Worm (Caenorhabditis elegans) whole organism, young adult: Measurements from ENCODE around the gene mmaa-1.

ENCODE experiments used
- B0019.2 ChIP-seq: fragments of 200-800 bp; sonication (Bioruptor generic); conservative IDR thresholded peaks from 2 replicates; pipeline ENCODE4 v1.3.6; 2022; ENCODE audit warnings: missing genetic modification reagents, missing genetic modification characterization, missing compliant biosample characterization
- B0261.1 ChIP-seq: sonication (generic microtip); optimal IDR thresholded peaks from 2 replicates; lab custom pipeline; 2016; ENCODE audit warnings: mild to moderate bottlenecking, missing genetic modification characterization, moderate library complexity, missing compliant biosample characterization
- C17E4.6 ChIP-seq: fragments of 200-800 bp; sonication (Bioruptor generic); IDR thresholded peaks from 2 replicates; pipeline ENCODE4 v1.3.6; 2022; ENCODE audit warnings: missing genetic modification reagents, missing genetic modification characterization, missing compliant biosample characterization
- D2030.7 ChIP-seq: fragments of 200-800 bp; sonication (Bioruptor generic); IDR thresholded peaks from 2 replicates; pipeline ENCODE4 v1.3.6; 2022; ENCODE audit warnings: missing genetic modification reagents, missing genetic modification characterization, missing compliant biosample characterization
- F22D6.2 ChIP-seq: sonication (generic microtip); optimal IDR thresholded peaks from 2 replicates; lab custom pipeline; 2016; ENCODE audit warnings: mild to moderate bottlenecking, missing genetic modification characterization, missing compliant biosample characterization
- F23B12.7 ChIP-seq: sonication (generic microtip); optimal IDR thresholded peaks from 2 replicates; lab custom pipeline; 2017; ENCODE audit warnings: missing genetic modification characterization, mild to moderate bottlenecking, missing compliant biosample characterization, antibody characterized with exemption, moderate library complexity; ENCODE audit not compliant: insufficient read depth
- F33H1.4 ChIP-seq: fragments of 200-800 bp; sonication (Bioruptor generic); IDR thresholded peaks from 2 replicates; pipeline ENCODE4 v1.3.6; 2022; ENCODE audit warnings: missing genetic modification reagents, missing genetic modification characterization, missing compliant biosample characterization
- F37B4.10 ChIP-seq: fragments of 200-800 bp; sonication (Bioruptor generic); IDR thresholded peaks from 2 replicates; pipeline ENCODE4 v1.3.6; 2022; ENCODE audit warnings: missing genetic modification characterization, missing compliant biosample characterization
- F57C9.4 ChIP-seq: sonication (generic microtip); optimal IDR thresholded peaks from 2 replicates; lab custom pipeline; 2017; ENCODE audit warnings: mild to moderate bottlenecking, missing genetic modification characterization, missing compliant biosample characterization
- K11D2.4 ChIP-seq: fragments of 200-800 bp; sonication (Bioruptor generic); IDR thresholded peaks from 2 replicates; pipeline ENCODE4 v1.3.6; 2022; ENCODE audit warnings: missing genetic modification reagents, missing genetic modification characterization, missing compliant biosample characterization
- Y56A3A.18 ChIP-seq: fragments of 200-800 bp; sonication (Bioruptor generic); IDR thresholded peaks from 2 replicates; pipeline ENCODE4 v1.3.6; 2022; ENCODE audit warnings: missing genetic modification reagents, missing genetic modification characterization, missing compliant biosample characterization
- Y95B8A.8 ChIP-seq: fragments of 200-800 bp; sonication (Bioruptor generic); IDR thresholded peaks from 2 replicates; pipeline ENCODE4 v1.3.6; 2022; ENCODE audit warnings: missing genetic modification reagents, missing genetic modification characterization, missing compliant biosample characterization
- aptf-2 ChIP-seq: fragments of 200-800 bp; sonication (Bioruptor generic); conservative IDR thresholded peaks from 2 replicates; pipeline ENCODE4 v1.3.6; 2022; ENCODE audit warnings: missing genetic modification reagents, missing genetic modification characterization, missing compliant biosample characterization
- aptf-3 ChIP-seq: fragments of 200-800 bp; sonication (Bioruptor generic); IDR thresholded peaks from 2 replicates; pipeline ENCODE4 v1.3.6; 2022; ENCODE audit warnings: missing genetic modification characterization, missing compliant biosample characterization
- athp-1 ChIP-seq: sonication (generic microtip); optimal IDR thresholded peaks from 2 replicates; lab custom pipeline; 2017; ENCODE audit warnings: mild to moderate bottlenecking, missing genetic modification characterization, missing compliant biosample characterization
- attf-3 ChIP-seq: fragments of 200-800 bp; sonication (Bioruptor generic); conservative IDR thresholded peaks from 2 replicates; pipeline ENCODE4 v1.3.6; 2022; ENCODE audit warnings: missing genetic modification reagents, missing genetic modification characterization, missing compliant biosample characterization
- bed-2 ChIP-seq: fragments of 200-800 bp; sonication (Bioruptor generic); IDR thresholded peaks from 2 replicates; pipeline ENCODE4 v1.3.6; 2022; ENCODE audit warnings: missing genetic modification reagents, missing genetic modification characterization, missing compliant biosample characterization
- ceh-91 ChIP-seq: fragments of 200-800 bp; sonication (Bioruptor generic); IDR thresholded peaks from 2 replicates; pipeline ENCODE4 v1.3.6; 2022; ENCODE audit warnings: missing genetic modification reagents, missing genetic modification characterization, missing compliant biosample characterization
- die-1 ChIP-seq: sonication (generic microtip); optimal IDR thresholded peaks from 2 replicates; lab custom pipeline; 2016; ENCODE audit warnings: missing genotype, mild to moderate bottlenecking, missing genetic modification characterization, missing compliant biosample characterization
- dox-1 ChIP-seq: fragments of 200-800 bp; sonication (Bioruptor generic); IDR thresholded peaks from 2 replicates; pipeline ENCODE4 v1.3.6; 2022; ENCODE audit warnings: missing genetic modification reagents, missing genetic modification characterization, missing compliant biosample characterization
- dpl-1 ChIP-seq: fragments of 150-350 bp; optimal IDR thresholded peaks from 2 replicates; lab custom pipeline; 2014; ENCODE audit warnings: missing biosample characterization, missing genetic modification reagents, missing genetic modification characterization
- efl-1 ChIP-seq: fragments of 150-350 bp; optimal IDR thresholded peaks from 2 replicates; lab custom pipeline; 2014; ENCODE audit warnings: missing biosample characterization, missing genetic modification reagents, missing genetic modification characterization
- egrh-3 ChIP-seq: fragments of 200-800 bp; sonication (Bioruptor generic); IDR thresholded peaks from 2 replicates; pipeline ENCODE4 v1.3.6; 2022; ENCODE audit warnings: missing genetic modification reagents, missing genetic modification characterization, missing compliant biosample characterization
- hmg-1.2 ChIP-seq: fragments of 200-800 bp; sonication (Bioruptor generic); IDR thresholded peaks from 2 replicates; pipeline ENCODE4 v1.3.6; 2022; ENCODE audit warnings: missing genetic modification reagents, missing genetic modification characterization, missing compliant biosample characterization
- hrde-1 ChIP-seq: sonication (generic microtip); optimal IDR thresholded peaks from 2 replicates; lab custom pipeline; 2016; ENCODE audit warnings: missing genetic modification characterization, mild to moderate bottlenecking, missing compliant biosample characterization, moderate library complexity, missing genotype, missing genetic modification reagents, borderline replicate concordance
- hsf-1 ChIP-seq: fragments of 200-800 bp; sonication (Bioruptor generic); IDR thresholded peaks from 2 replicates; pipeline ENCODE4 v1.3.6; 2022; ENCODE audit warnings: missing genetic modification reagents, missing genetic modification characterization, missing compliant biosample characterization
- let-526 ChIP-seq: fragments of 200-800 bp; sonication (Bioruptor generic); IDR thresholded peaks from 2 replicates; pipeline ENCODE4 v1.3.6; 2022; ENCODE audit warnings: missing genetic modification reagents, missing genetic modification characterization, missing compliant biosample characterization
- lin-35 ChIP-seq, 3 experiments: fragments of 150-350 bp in 2 of 3; sonication (generic microtip) in 1 of 3; optimal IDR thresholded peaks; 2 replicates each; lab custom pipeline; 2014 to 2018; ENCODE audit warnings: missing biosample characterization in 3 of 3, missing genetic modification characterization in 3 of 3, missing genetic modification reagents in 3 of 3
- lin-54 ChIP-seq: fragments of 200-800 bp; sonication (Bioruptor generic); optimal IDR thresholded peaks from 2 replicates; lab custom pipeline; 2018; ENCODE audit warnings: mild to moderate bottlenecking, missing genetic modification characterization, missing compliant biosample characterization
- lsl-1 ChIP-seq: fragments of 200-800 bp; sonication (Bioruptor generic); optimal IDR thresholded peaks from 2 replicates; lab custom pipeline; 2018; ENCODE audit warnings: mild to moderate bottlenecking, missing genetic modification characterization, moderate library complexity, missing compliant biosample characterization
- madf-6 ChIP-seq: fragments of 200-800 bp; sonication (Bioruptor generic); IDR thresholded peaks from 2 replicates; pipeline ENCODE4 v1.3.6; 2022; ENCODE audit warnings: missing genetic modification reagents, missing genetic modification characterization, missing compliant biosample characterization
- madf-8 ChIP-seq: fragments of 200-800 bp; sonication (Bioruptor generic); conservative IDR thresholded peaks from 2 replicates; pipeline ENCODE4 v1.3.6; 2022; ENCODE audit warnings: missing genetic modification reagents, missing genetic modification characterization, missing compliant biosample characterization
- mcd-1 ChIP-seq: fragments of 200-800 bp; sonication (Bioruptor generic); IDR thresholded peaks from 2 replicates; pipeline ENCODE4 v1.3.6; 2022; ENCODE audit warnings: missing genetic modification reagents, missing genetic modification characterization, missing compliant biosample characterization
- nfyb-1 ChIP-seq: fragments of 200-800 bp; sonication (Bioruptor generic); IDR thresholded peaks from 2 replicates; pipeline ENCODE4 v1.3.6; 2022; ENCODE audit warnings: missing genetic modification reagents, missing genetic modification characterization, missing compliant biosample characterization
- nhr-179 ChIP-seq: sonication (generic microtip); optimal IDR thresholded peaks from 2 replicates; lab custom pipeline; 2016; ENCODE audit warnings: mild to moderate bottlenecking, missing genetic modification characterization, missing compliant biosample characterization
- nhr-80 ChIP-seq: sonication (generic microtip); optimal IDR thresholded peaks from 2 replicates; lab custom pipeline; 2016; ENCODE audit warnings: missing genetic modification characterization, missing compliant biosample characterization
- nhr-90 ChIP-seq: sonication (generic microtip); optimal IDR thresholded peaks from 2 replicates; lab custom pipeline; 2016; ENCODE audit warnings: missing genotype, mild to moderate bottlenecking, missing genetic modification characterization, missing compliant biosample characterization
- rpc-1 ChIP-seq, 2 experiments: fragments of 150-350 bp in 1 of 2; sonication (generic microtip) in 1 of 2; optimal IDR thresholded peaks; 2 replicates each; lab custom pipeline; 2014 to 2018; ENCODE audit warnings: missing biosample characterization in 1 of 2, missing genetic modification characterization in 1 of 2, missing genetic modification reagents in 1 of 2, missing genotype in 1 of 2
- somi-1 ChIP-seq: fragments of 200-800 bp; sonication (Bioruptor generic); optimal IDR thresholded peaks from 2 replicates; lab custom pipeline; 2018; ENCODE audit warnings: mild to moderate bottlenecking, missing genetic modification characterization, missing compliant biosample characterization
- xnd-1 ChIP-seq: sonication (generic microtip); optimal IDR thresholded peaks from 2 replicates; lab custom pipeline; 2016; ENCODE audit warnings: missing genotype, missing genetic modification reagents, missing genetic modification characterization, missing compliant biosample characterization
- zim-3 ChIP-seq: sonication (generic microtip); optimal IDR thresholded peaks from 2 replicates; lab custom pipeline; 2017; ENCODE audit warnings: mild to moderate bottlenecking, missing genetic modification characterization, moderate library complexity, missing compliant biosample characterization
- ztf-22 ChIP-seq: fragments of 200-800 bp; sonication (Bioruptor generic); optimal IDR thresholded peaks from 2 replicates; lab custom pipeline; 2018; ENCODE audit warnings: mild to moderate bottlenecking, missing genetic modification characterization, moderate library complexity, missing compliant biosample characterization
- ztf-26 ChIP-seq: sonication (generic microtip); optimal IDR thresholded peaks from 2 replicates; lab custom pipeline; 2017; ENCODE audit warnings: missing genetic modification characterization, missing compliant biosample characterization
- ztf-28 ChIP-seq: fragments of 200-800 bp; sonication (Bioruptor generic); IDR thresholded peaks from 2 replicates; pipeline ENCODE4 v1.3.6; 2022; ENCODE audit warnings: missing genetic modification reagents, missing genetic modification characterization, missing compliant biosample characterization
- ztf-3 ChIP-seq: fragments of 200-800 bp; sonication (Bioruptor generic); optimal IDR thresholded peaks from 2 replicates; lab custom pipeline; 2018; ENCODE audit warnings: mild to moderate bottlenecking, missing genetic modification characterization, missing compliant biosample characterization

The mmaa-1 gene

DNA sequence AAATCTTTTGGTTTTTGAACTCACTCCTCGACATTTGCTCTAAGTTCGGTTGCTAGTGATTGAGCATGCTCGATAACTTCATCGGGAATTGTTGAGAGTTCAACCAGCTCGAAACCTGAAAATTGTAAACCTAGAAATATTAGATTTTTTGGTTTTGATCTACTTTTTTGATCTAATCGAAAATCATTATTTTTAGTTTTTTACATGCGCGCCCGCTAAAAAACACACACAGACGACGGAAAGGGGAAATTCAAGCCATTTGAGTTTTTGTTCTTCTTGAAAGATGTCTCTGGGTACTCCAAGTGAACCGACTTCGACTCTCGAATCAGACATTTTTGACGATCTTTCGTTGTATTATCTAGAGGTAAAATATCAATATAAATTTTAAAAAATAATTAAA, 35.6 kb downstream of the mmaa-1 start, which contains the start of gene nos-2:
TSS of gene nos-2 (plus strand) at position 228 of the 400 bp plus-strand sequence.
- no peak for TF ChIP-seq F37B4.10 (GFP tag; lab: Robert Waterston, UW)
- TF ChIP-seq egrh-3, result no peak
- no peak for TF ChIP-seq attf-3 (GFP tag; lab: Robert Waterston, UW)
- TF ChIP-seq aptf-3 (GFP tag; lab: Robert Waterston, UW), result no peak
- peak; percentile 32 for TF ChIP-seq dpl-1 (GFP tag; lab: Kevin White, UChicago)
- no peak for TF ChIP-seq B0261.1 (tag; lab: Kevin White, UChicago)
- TF ChIP-seq madf-8, result peak; percentile 65
- TF ChIP-seq efl-1, result peak; percentile 79
- TF ChIP-seq F57C9.4 (tag; lab: Kevin White, UChicago), result no peak
- TF ChIP-seq ztf-26, result no peak
- TF ChIP-seq madf-6, result peak; percentile 85
- TF ChIP-seq ztf-3 (GFP tag; lab: Kevin White, UChicago), result no peak
- TF ChIP-seq mcd-1 (GFP tag; lab: Robert Waterston, UW), result no peak
- no peak for TF ChIP-seq nhr-90 (tag; lab: Kevin White, UChicago)
- no peak for TF ChIP-seq bed-2 (GFP tag; lab: Robert Waterston, UW)
- TF ChIP-seq athp-1 (tag; lab: Kevin White, UChicago), result no peak
- no peak for TF ChIP-seq lin-35 (GFP tag; optimal IDR thresholded peaks at IDR 0.05; lab: Kevin White, UChicago)
- peak; percentile 30 for TF ChIP-seq lsl-1 (GFP tag; lab: Kevin White, UChicago)
- TF ChIP-seq K11D2.4 (GFP tag; lab: Robert Waterston, UW), result no peak
- no peak for TF ChIP-seq let-526 (GFP tag; lab: Robert Waterston, UW)
- TF ChIP-seq ceh-91 (GFP tag; lab: Robert Waterston, UW), result 0 out of 2 replicates have a peak, but pooled peaks have one; percentile 9
- TF ChIP-seq xnd-1, result peak; percentile 60
- TF ChIP-seq F33H1.4 (GFP tag; lab: Robert Waterston, UW), result peak; percentile 16; the same call in 1 of the 2 replicates
- no peak for TF ChIP-seq hrde-1

DNA sequence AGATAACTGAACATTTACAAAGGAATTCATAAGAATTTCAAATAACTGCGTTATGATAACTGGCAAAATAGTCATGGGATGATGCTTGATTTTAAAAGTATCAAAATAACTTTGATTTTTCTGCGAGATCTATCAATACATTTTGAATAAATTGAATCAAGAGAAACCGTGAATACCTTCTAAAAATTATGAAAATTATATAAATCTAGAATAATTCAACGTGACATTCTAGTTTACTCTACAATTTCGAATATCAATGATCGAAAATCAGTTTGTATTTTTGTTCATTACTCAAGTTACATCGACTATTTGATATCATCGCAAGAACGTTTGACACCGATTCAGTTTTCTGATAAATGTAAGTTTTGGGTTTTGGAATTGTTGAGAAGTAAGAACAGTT, 39.2 kb downstream of the mmaa-1 start, which contains the start of gene acs-6:
TSS of gene acs-6 (plus strand) at position 301 of the 400 bp plus-strand sequence.
- no peak for TF ChIP-seq K11D2.4 (GFP tag; lab: Robert Waterston, UW)
- TF ChIP-seq madf-6, result no peak
- no peak for TF ChIP-seq ztf-22 (GFP tag; lab: Kevin White, UChicago)
- TF ChIP-seq egrh-3, result no peak
- no peak for TF ChIP-seq D2030.7 (GFP tag; lab: Robert Waterston, UW)
- TF ChIP-seq Y56A3A.18 (GFP tag; lab: Robert Waterston, UW), result no peak
- no peak for TF ChIP-seq zim-3 (tag; lab: Kevin White, UChicago)
- TF ChIP-seq Y95B8A.8 (GFP tag; lab: Robert Waterston, UW), result no peak
- TF ChIP-seq nfyb-1 (GFP tag; lab: Robert Waterston, UW), result no peak
- TF ChIP-seq somi-1, result no peak
- TF ChIP-seq aptf-2, result no peak
- TF ChIP-seq lin-54 (GFP tag; lab: Kevin White, UChicago), result no peak
- no peak for TF ChIP-seq hmg-1.2 (GFP tag; lab: Robert Waterston, UW)
- TF ChIP-seq, all 124 proteins: peak for 0

DNA sequence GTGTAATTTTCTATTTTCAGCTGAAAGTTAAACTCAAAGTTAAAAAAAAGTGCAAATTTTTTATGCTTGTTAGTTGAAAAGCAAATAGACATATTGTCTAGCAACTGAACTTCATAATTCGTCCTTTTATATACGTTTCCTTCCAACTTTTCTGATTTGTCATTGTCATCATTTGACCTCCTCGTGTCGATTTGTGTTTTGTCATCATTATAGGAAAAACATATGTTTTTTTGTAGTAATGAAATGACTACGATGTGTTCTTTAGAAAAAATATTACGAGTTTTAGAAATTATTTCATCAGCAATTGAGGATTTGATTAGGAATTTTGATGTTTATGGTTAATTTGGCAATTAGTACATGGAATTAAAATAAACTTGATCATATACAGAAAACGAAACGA, 40.2 kb downstream of the mmaa-1 start:
- no peak for TF ChIP-seq egrh-3

DNA sequence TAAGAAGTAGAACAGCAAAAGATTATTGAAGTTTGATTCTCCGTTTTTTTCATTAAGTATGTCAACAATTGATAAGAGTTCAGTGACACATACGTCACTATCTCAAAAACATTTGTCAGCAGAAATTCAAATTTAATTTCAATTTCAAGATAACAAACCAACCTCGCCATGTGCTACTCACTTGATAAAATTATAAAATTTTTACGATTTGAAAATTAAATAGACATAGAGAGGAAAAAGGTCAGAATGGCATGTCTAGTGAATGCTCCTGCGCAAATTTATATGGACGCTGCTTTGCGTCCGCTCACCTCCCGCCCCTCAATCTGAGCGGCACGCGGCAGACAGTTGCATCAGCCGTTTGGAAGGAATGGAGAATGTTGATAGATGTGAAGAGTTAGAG, 40.8 kb downstream of the mmaa-1 start:
- TF ChIP-seq B0019.2 (GFP tag; lab: Robert Waterston, UW) (no peak), F23B12.7 (no peak), aptf-2 (no peak), rpc-1 (optimal IDR thresholded peaks at IDR 0.05; lab: Kevin White, UChicago) (no peak), rpc-1 (tag; optimal IDR thresholded peaks at IDR 0.05; lab: Kevin White, UChicago) (no peak), F22D6.2 (no peak), ztf-28 (GFP tag; lab: Robert Waterston, UW) (no peak), dox-1 (GFP tag; lab: Robert Waterston, UW) (peak; percentile 55; the same call in 1 of the 2 replicates), nhr-80 (peak; percentile 98), nfyb-1 (GFP tag; lab: Robert Waterston, UW) (0 out of 2 replicates have a peak, but pooled peaks have one; percentile 47), hsf-1 (GFP tag; lab: Robert Waterston, UW) (no peak), die-1 (no peak), B0261.1 (tag; lab: Kevin White, UChicago) (no peak), nhr-179 (tag; lab: Kevin White, UChicago) (no peak), C17E4.6 (no peak), hrde-1 (no peak)
